Worm (Caenorhabditis elegans) whole organism, L1 larva: ENCODE results near the gene T14B4.19.

ENCODE experiments used
- alr-1 ChIP-seq: fragments of 200-800 bp; sonication (Bioruptor generic); optimal IDR thresholded peaks from 2 replicates; lab custom pipeline; 2018; ENCODE audit warnings: borderline replicate concordance, mild to moderate bottlenecking, missing genetic modification characterization, missing compliant biosample characterization
- aly-2 ChIP-seq: fragments of 150-350 bp; optimal IDR thresholded peaks from 2 replicates; lab custom pipeline; 2014; ENCODE audit warnings: missing biosample characterization, missing genetic modification characterization
- blmp-1 ChIP-seq: fragments of 150-350 bp; optimal IDR thresholded peaks from 2 replicates; lab custom pipeline; 2014; ENCODE audit warnings: missing biosample characterization, missing genetic modification characterization
- ceh-63 ChIP-seq: fragments of 200-800 bp; sonication (Bioruptor generic); optimal IDR thresholded peaks from 2 replicates; lab custom pipeline; 2018; ENCODE audit warnings: mild to moderate bottlenecking, missing genetic modification characterization, missing compliant biosample characterization
- ceh-90 ChIP-seq: sonication (generic microtip); optimal IDR thresholded peaks from 2 replicates; lab custom pipeline; 2016; ENCODE audit warnings: missing genetic modification characterization, missing compliant biosample characterization
- dsc-1 ChIP-seq: sonication (generic microtip); optimal IDR thresholded peaks from 2 replicates; lab custom pipeline; 2016; ENCODE audit warnings: mild to moderate bottlenecking, missing genetic modification characterization, missing compliant biosample characterization
- efl-1 ChIP-seq, 4 experiments: fragments of 150-350 bp; optimal IDR thresholded peaks in 3 of 4; peaks in 1 of 4; 1 replicate in 1 of 4; 2 replicates in 3 of 4; lab custom pipeline; 2014; ENCODE audit warnings: missing biosample characterization in 2 of 4, missing genetic modification characterization in 2 of 4, missing genetic modification reagents in 2 of 4
- egl-13 ChIP-seq: sonication (generic microtip); optimal IDR thresholded peaks from 2 replicates; lab custom pipeline; 2016; ENCODE audit warnings: missing genotype, missing genetic modification reagents, missing genetic modification characterization, missing compliant biosample characterization
- elt-2 ChIP-seq: sonication (generic microtip); optimal IDR thresholded peaks from 2 replicates; lab custom pipeline; 2016; ENCODE audit warnings: missing genetic modification characterization, mild to moderate bottlenecking, inconsistent platforms, missing compliant biosample characterization, missing genetic modification reagents
- elt-3 ChIP-seq, 6 experiments: fragments of 150-350 bp in 1 of 6; sonication (generic microtip); optimal IDR thresholded peaks; 2 replicates each; lab custom pipeline; 2017 to 2018; ENCODE audit warnings: missing biosample characterization in 6 of 6, missing genetic modification characterization in 6 of 6, inconsistent platforms in 1 of 6
- ets-5 ChIP-seq: fragments of 200-800 bp; sonication (Bioruptor generic); IDR thresholded peaks from 2 replicates; pipeline ENCODE4 v1.3.6; 2022; ENCODE audit warnings: missing genetic modification characterization, missing compliant biosample characterization
- fkh-8 ChIP-seq: sonication (generic microtip); optimal IDR thresholded peaks from 2 replicates; lab custom pipeline; 2016; ENCODE audit warnings: mild to moderate bottlenecking, missing genetic modification characterization, missing compliant biosample characterization
- fos-1 ChIP-seq: fragments of 150-350 bp; optimal IDR thresholded peaks from 2 replicates; lab custom pipeline; 2014; ENCODE audit warnings: missing biosample characterization, missing genetic modification characterization
- grh-1 ChIP-seq: fragments of 200-800 bp; sonication (Bioruptor generic); IDR thresholded peaks from 2 replicates; pipeline ENCODE4 v1.3.6; 2022; ENCODE audit warnings: missing genetic modification reagents, missing genetic modification characterization, missing compliant biosample characterization
- hlh-17 ChIP-seq: fragments of 200-800 bp; sonication (Bioruptor generic); optimal IDR thresholded peaks from 2 replicates; lab custom pipeline; 2018; ENCODE audit warnings: missing genetic modification characterization, mild to moderate bottlenecking, missing compliant biosample characterization, moderate library complexity, borderline replicate concordance
- hpl-2 ChIP-seq: fragments of 150-350 bp; optimal IDR thresholded peaks from 2 replicates; lab custom pipeline; 2014; ENCODE audit warnings: missing biosample characterization, missing genetic modification reagents, missing genetic modification characterization
- jun-1 ChIP-seq: fragments of 150-350 bp; optimal IDR thresholded peaks from 2 replicates; lab custom pipeline; 2014; ENCODE audit warnings: missing biosample characterization, missing genetic modification reagents, missing genetic modification characterization
- lin-13 ChIP-seq: fragments of 150-350 bp; optimal IDR thresholded peaks from 2 replicates; lab custom pipeline; 2014; ENCODE audit warnings: missing biosample characterization, missing genetic modification reagents, missing genetic modification characterization
- lin-14 ChIP-seq: fragments of 200-800 bp; sonication (Bioruptor generic); optimal IDR thresholded peaks from 2 replicates; lab custom pipeline; 2018; ENCODE audit warnings: mild to moderate bottlenecking, missing genetic modification characterization, moderate library complexity, missing compliant biosample characterization
- lin-35 ChIP-seq, 2 experiments: fragments of 150-350 bp; optimal IDR thresholded peaks; 2 replicates each; lab custom pipeline; 2014; ENCODE audit warnings: missing biosample characterization in 2 of 2, missing genetic modification characterization in 2 of 2, missing genetic modification reagents in 2 of 2
- lsy-2 ChIP-seq, 2 experiments: fragments of 150-350 bp; optimal IDR thresholded peaks; 2 replicates each; lab custom pipeline; 2014; ENCODE audit warnings: missing biosample characterization in 2 of 2, missing genetic modification characterization in 2 of 2
- mdl-1 ChIP-seq, 2 experiments: fragments of 150-350 bp; optimal IDR thresholded peaks; 2 replicates each; lab custom pipeline; 2014 to 2017; ENCODE audit warnings: missing biosample characterization in 2 of 2, missing genetic modification characterization in 2 of 2, inconsistent platforms in 1 of 2
- mep-1 ChIP-seq: fragments of 150-350 bp; optimal IDR thresholded peaks from 2 replicates; lab custom pipeline; 2014; ENCODE audit warnings: missing biosample characterization, missing genetic modification characterization
- nhr-19 ChIP-seq: fragments of 200-800 bp; sonication (Bioruptor generic); conservative IDR thresholded peaks from 2 replicates; pipeline ENCODE4 v1.3.6; 2022; ENCODE audit warnings: missing genetic modification characterization, missing compliant biosample characterization
- nhr-47 ChIP-seq: sonication (generic microtip); optimal IDR thresholded peaks from 2 replicates; lab custom pipeline; 2016; ENCODE audit warnings: mild to moderate bottlenecking, missing genetic modification characterization, moderate library complexity, missing compliant biosample characterization
- nhr-77 ChIP-seq: fragments of 150-350 bp; optimal IDR thresholded peaks from 2 replicates; lab custom pipeline; 2014; ENCODE audit warnings: missing biosample characterization, missing genetic modification characterization
- nhr-84 ChIP-seq: sonication (generic microtip); optimal IDR thresholded peaks from 2 replicates; lab custom pipeline; 2017; ENCODE audit warnings: missing biosample characterization, missing genetic modification characterization
- skn-1 ChIP-seq: fragments of 150-350 bp; optimal IDR thresholded peaks from 2 replicates; lab custom pipeline; 2014; ENCODE audit warnings: missing biosample characterization, missing genetic modification characterization
- sox-4 ChIP-seq: sonication (generic microtip); optimal IDR thresholded peaks from 2 replicates; lab custom pipeline; 2016; ENCODE audit warnings: missing genetic modification characterization, missing compliant biosample characterization
- swsn-7 ChIP-seq: sonication (generic microtip); optimal IDR thresholded peaks from 2 replicates; lab custom pipeline; 2016; ENCODE audit warnings: missing genetic modification characterization, missing compliant biosample characterization
- tbx-2 ChIP-seq: sonication (generic microtip); optimal IDR thresholded peaks from 2 replicates; lab custom pipeline; 2016; ENCODE audit warnings: missing genetic modification characterization, missing compliant biosample characterization
- unc-130 ChIP-seq: fragments of 150-350 bp; optimal IDR thresholded peaks from 2 replicates; lab custom pipeline; 2017; ENCODE audit warnings: missing biosample characterization, missing genetic modification characterization, inconsistent platforms
- unc-30 ChIP-seq: sonication (generic microtip); optimal IDR thresholded peaks from 2 replicates; lab custom pipeline; 2017; ENCODE audit warnings: missing biosample characterization, missing genetic modification characterization
- xbp-1 ChIP-seq: sonication (generic microtip); optimal IDR thresholded peaks from 2 replicates; lab custom pipeline; 2016; ENCODE audit warnings: missing genetic modification characterization, missing compliant biosample characterization
- zip-4 ChIP-seq: fragments of 200-800 bp; sonication (Bioruptor generic); optimal IDR thresholded peaks from 2 replicates; lab custom pipeline; 2018; ENCODE audit warnings: mild to moderate bottlenecking, missing genetic modification characterization, moderate library complexity, missing compliant biosample characterization
- ztf-11 ChIP-seq, 2 experiments: sonication (generic microtip); optimal IDR thresholded peaks; 2 replicates each; lab custom pipeline; 2016 to 2017; ENCODE audit warnings: missing genetic modification characterization in 2 of 2, missing biosample characterization in 1 of 2, missing compliant biosample characterization in 1 of 2

T14B4.19 gene

DNA sequence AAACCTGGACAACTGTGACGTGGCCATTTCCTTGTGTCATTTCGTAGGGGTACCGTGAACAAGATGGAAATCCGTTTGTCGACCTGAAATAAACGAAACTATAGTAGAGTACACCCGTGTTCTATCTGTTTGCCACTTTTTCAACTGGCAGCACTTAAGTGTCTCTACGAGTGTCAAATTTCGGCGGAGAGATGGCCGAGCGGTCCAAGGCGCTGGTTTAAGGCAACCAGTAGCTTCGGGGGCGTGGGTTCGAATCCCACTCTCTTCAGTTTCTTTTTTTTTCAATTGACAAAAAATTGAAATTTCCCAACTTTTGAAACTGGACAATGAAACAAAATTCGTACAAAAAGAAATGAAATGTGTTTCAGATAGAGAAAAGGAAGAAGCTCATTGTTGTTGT is 8.8 kb upstream of the T14B4.19 start (continued):
- TF ChIP-seq lin-35 (GFP tag; optimal IDR thresholded peaks at IDR 0.05; lab: Kevin White, UChicago) (peak; percentile 13 to 53), grh-1 (GFP tag; lab: Robert Waterston, UW) (0 out of 2 replicates have a peak, but pooled peaks have one; percentile 9), swsn-7 (tag; lab: Kevin White, UChicago) (peak; percentile 32), egl-13 (tag; lab: Kevin White, UChicago) (no peak), efl-1 (optimal IDR thresholded peaks at IDR 0.05; lab: Kevin White, UChicago) (peak in 1 of 2 experiments; percentile 31), efl-1 (GFP tag; optimal IDR thresholded peaks at IDR 0.05 in 1 of 2; lab: Kevin White, UChicago) (peak; percentile 17 to 89), sox-4 (no peak), xbp-1 (peak; percentile 26), unc-130 (no peak), nhr-77 (tag; lab: Kevin White, UChicago) (peak; percentile 45), elt-2 (tag; lab: Kevin White, UChicago) (no peak), skn-1 (tag; lab: Kevin White, UChicago) (peak; percentile 7), nhr-47 (tag; lab: Kevin White, UChicago) (peak; percentile 52)

ce11 chrII:6718221-6718620 is 5.5 kb upstream of the T14B4.19 start, which contains the start of gene tsp-10:
Gene tsp-10 (plus strand): TSS chrII:6718586.
- TF ChIP-seq zip-4 (GFP tag; lab: Kevin White, UChicago) (no peak), ceh-90 (tag; lab: Kevin White, UChicago) (no peak), fkh-8 (tag; lab: Kevin White, UChicago) (no peak), unc-30 (tag; lab: Kevin White, UChicago) (no peak), ets-5 (GFP tag; lab: Robert Waterston, UW) (no peak), fos-1 (tag; lab: Kevin White, UChicago) (no peak), mdl-1 (tag; optimal IDR thresholded peaks at IDR 0.05; lab: Kevin White, UChicago) (no peak), nhr-19 (GFP tag; lab: Robert Waterston, UW) (no peak), sox-4 (no peak), hlh-17 (no peak), nhr-84 (no peak), lsy-2 (tag; optimal IDR thresholded peaks at IDR 0.05; lab: Kevin White, UChicago) (no peak), hpl-2 (no peak)
- TF ChIP-seq, all 84 proteins: peak for 0

- TF ChIP-seq ztf-11 (tag; optimal IDR thresholded peaks at IDR 0.05; lab: Kevin White, UChicago) (no peak), mep-1 (tag; lab: Kevin White, UChicago) (no peak), grh-1 (GFP tag; lab: Robert Waterston, UW) (no peak), aly-2 (no peak), blmp-1 (tag; lab: Kevin White, UChicago) (peak; percentile 80), alr-1 (no peak), ceh-63 (GFP tag; lab: Kevin White, UChicago) (no peak), dsc-1 (no peak)
These were observed 3.9 kb upstream of the T14B4.19 start, which contains the start of the genes T14B4.5 and T14B4.20 for ce11 chrII:6716638-6717037. Gene T14B4.5 (plus strand): TSS chrII:6716863. Gene T14B4.20 (plus strand): TSS chrII:6716901.

DNA sequence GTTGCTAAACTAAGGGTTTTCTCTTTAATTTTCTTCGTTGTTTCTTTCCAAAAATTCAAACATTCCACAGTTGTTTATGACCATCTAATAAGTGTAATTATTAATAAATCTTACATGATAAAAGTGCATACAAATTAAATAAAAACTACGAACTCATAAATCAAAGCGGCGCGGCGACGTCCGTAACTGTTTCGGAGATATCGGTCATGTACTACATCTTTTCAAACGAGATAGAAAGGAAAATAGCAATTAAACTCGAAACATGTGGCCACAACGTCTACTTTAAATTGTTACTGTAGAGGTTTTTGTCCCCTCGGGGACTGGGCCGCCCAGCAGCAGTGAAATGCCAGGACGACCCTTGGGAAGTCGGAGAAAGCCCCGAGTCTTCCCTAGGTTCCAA is 3.1 kb upstream of the T14B4.19 start:
- TF ChIP-seq lin-14 (GFP tag; lab: Kevin White, UChicago), result no peak
- TF ChIP-seq blmp-1 (tag; lab: Kevin White, UChicago), result peak; percentile 86

- TF ChIP-seq lin-13 (GFP tag; lab: Kevin White, UChicago) (no peak), jun-1 (tag; lab: Kevin White, UChicago) (no peak), elt-3 (tag; optimal IDR thresholded peaks at IDR 0.05; lab: Kevin White, UChicago) (peak in 1 of 6 experiments; percentile 11), tbx-2 (no peak), blmp-1 (tag; lab: Kevin White, UChicago) (peak; percentile 99), swsn-7 (tag; lab: Kevin White, UChicago) (no peak)
These were observed 1.2 kb upstream of the T14B4.19 start, which contains the start of gene dpy-2 for ce11 chrII:6713832-6714342. Gene dpy-2 (plus strand): TSS chrII:6714292.
